Worm (Caenorhabditis elegans) whole organism, mixed stage, embryonic: ENCODE results near the gene rde-11.

Source experiments
- M03D4.4 ChIP-seq: sonication (generic microtip); optimal IDR thresholded peaks from 2 replicates; lab custom pipeline; 2017; ENCODE audit warnings: mild to moderate bottlenecking, missing genetic modification characterization, missing compliant biosample characterization
- bed-3 ChIP-seq: fragments of 200-800 bp; sonication (Bioruptor generic); optimal IDR thresholded peaks from 3 replicates; lab custom pipeline; 2018; ENCODE audit warnings: mild to moderate bottlenecking, missing genetic modification characterization, moderate library complexity, missing compliant biosample characterization
- blmp-1 ChIP-seq: fragments of 150-350 bp; optimal IDR thresholded peaks from 2 replicates; lab custom pipeline; 2014; ENCODE audit warnings: missing biosample characterization, missing genetic modification characterization
- ceh-39 ChIP-seq: fragments of 150-350 bp; optimal IDR thresholded peaks from 2 replicates; lab custom pipeline; 2014; ENCODE audit warnings: missing biosample characterization, missing genetic modification characterization
- ceh-43 ChIP-seq: fragments of 200-800 bp; sonication (Bioruptor generic); optimal IDR thresholded peaks from 2 replicates; lab custom pipeline; 2018; ENCODE audit warnings: mild to moderate bottlenecking, missing genetic modification characterization, moderate library complexity, missing compliant biosample characterization
- ceh-83 ChIP-seq: fragments of 200-800 bp; sonication (Bioruptor generic); optimal IDR thresholded peaks from 2 replicates; lab custom pipeline; 2018; ENCODE audit warnings: mild to moderate bottlenecking, missing genetic modification characterization, missing compliant biosample characterization
- ces-1 ChIP-seq: fragments of 150-350 bp; optimal IDR thresholded peaks from 2 replicates; lab custom pipeline; 2014; ENCODE audit warnings: missing biosample characterization, missing genetic modification reagents, missing genetic modification characterization
- cnd-1 ChIP-seq: fragments of 200-800 bp; sonication (Bioruptor generic); optimal IDR thresholded peaks from 2 replicates; lab custom pipeline; 2018; ENCODE audit warnings: mild to moderate bottlenecking, missing genetic modification characterization, missing compliant biosample characterization
- drap-1 ChIP-seq: fragments of 200-800 bp; sonication (Bioruptor generic); optimal IDR thresholded peaks from 3 replicates; lab custom pipeline; 2018; ENCODE audit warnings: mild to moderate bottlenecking, missing genetic modification characterization, missing compliant biosample characterization
- elt-1 ChIP-seq: sonication (generic microtip); optimal IDR thresholded peaks from 2 replicates; lab custom pipeline; 2017; ENCODE audit warnings: missing genetic modification characterization, mild to moderate bottlenecking, missing compliant biosample characterization, antibody characterized with exemption, moderate library complexity, borderline replicate concordance; ENCODE audit not compliant: insufficient read depth
- elt-3 ChIP-seq: fragments of 150-350 bp; optimal IDR thresholded peaks from 2 replicates; lab custom pipeline; 2014; ENCODE audit warnings: missing biosample characterization, missing genetic modification characterization
- flh-1 ChIP-seq: fragments of 200-800 bp; sonication (Bioruptor generic); optimal IDR thresholded peaks from 2 replicates; lab custom pipeline; 2018; ENCODE audit warnings: mild to moderate bottlenecking, missing genetic modification characterization, moderate library complexity, missing compliant biosample characterization
- ham-2 ChIP-seq: fragments of 200-800 bp; sonication (Bioruptor generic); optimal IDR thresholded peaks from 2 replicates; lab custom pipeline; 2018; ENCODE audit warnings: mild to moderate bottlenecking, missing genetic modification characterization, missing compliant biosample characterization
- hlh-1 ChIP-seq: fragments of 150-350 bp; optimal IDR thresholded peaks from 2 replicates; lab custom pipeline; 2014; ENCODE audit warnings: missing biosample characterization, missing genetic modification reagents, missing genetic modification characterization
- lin-13 ChIP-seq: fragments of 150-350 bp; optimal IDR thresholded peaks from 2 replicates; lab custom pipeline; 2014; ENCODE audit warnings: missing biosample characterization, missing genetic modification characterization
- lsy-2 ChIP-seq: fragments of 150-350 bp; optimal IDR thresholded peaks from 2 replicates; lab custom pipeline; 2014; ENCODE audit warnings: missing biosample characterization, missing genetic modification characterization
- mab-5 ChIP-seq: fragments of 150-350 bp; optimal IDR thresholded peaks from 2 replicates; lab custom pipeline; 2014; ENCODE audit warnings: missing biosample characterization, missing genetic modification characterization
- mep-1 ChIP-seq: fragments of 150-350 bp; optimal IDR thresholded peaks from 2 replicates; lab custom pipeline; 2017; ENCODE audit warnings: missing biosample characterization, missing genetic modification reagents, missing genetic modification characterization, inconsistent platforms
- nhr-12 ChIP-seq: fragments of 150-350 bp; optimal IDR thresholded peaks from 2 replicates; lab custom pipeline; 2014; ENCODE audit warnings: missing biosample characterization, missing genetic modification characterization
- nhr-2 ChIP-seq: fragments of 150-350 bp; optimal IDR thresholded peaks from 2 replicates; lab custom pipeline; 2014; ENCODE audit warnings: missing biosample characterization, missing genetic modification characterization
- nhr-237 ChIP-seq: fragments of 150-350 bp; optimal IDR thresholded peaks from 2 replicates; lab custom pipeline; 2014; ENCODE audit warnings: missing biosample characterization, missing genetic modification characterization
- nhr-28 ChIP-seq: fragments of 150-350 bp; optimal IDR thresholded peaks from 2 replicates; lab custom pipeline; 2014; ENCODE audit warnings: missing biosample characterization, missing genetic modification characterization
- nhr-76 ChIP-seq: sonication (generic microtip); optimal IDR thresholded peaks from 2 replicates; lab custom pipeline; 2017; ENCODE audit warnings: missing biosample characterization, missing genetic modification characterization
- pha-4 ChIP-seq: fragments of 150-350 bp; optimal IDR thresholded peaks from 2 replicates; lab custom pipeline; 2018; ENCODE audit warnings: missing biosample characterization, missing genetic modification reagents, missing genetic modification characterization
- sem-2 ChIP-seq: fragments of 200-800 bp; sonication (Bioruptor generic); optimal IDR thresholded peaks from 2 replicates; lab custom pipeline; 2018; ENCODE audit warnings: mild to moderate bottlenecking, missing genetic modification characterization, missing compliant biosample characterization
- snpc-4 ChIP-seq: fragments of 150-350 bp; optimal IDR thresholded peaks from 2 replicates; lab custom pipeline; 2014; ENCODE audit warnings: missing biosample characterization, missing genetic modification characterization
- sptf-1 ChIP-seq: sonication (generic microtip); optimal IDR thresholded peaks from 2 replicates; lab custom pipeline; 2017; ENCODE audit warnings: mild to moderate bottlenecking, missing genetic modification characterization, moderate library complexity, missing compliant biosample characterization
- tbx-8 ChIP-seq: fragments of 200-800 bp; sonication (Bioruptor generic); optimal IDR thresholded peaks from 2 replicates; lab custom pipeline; 2018; ENCODE audit warnings: mild to moderate bottlenecking, missing genetic modification characterization, moderate library complexity, missing compliant biosample characterization
- unc-120 ChIP-seq: sonication (generic microtip); optimal IDR thresholded peaks from 2 replicates; lab custom pipeline; 2017; ENCODE audit warnings: missing genetic modification characterization, missing compliant biosample characterization; ENCODE audit not compliant: poor library complexity, severe bottlenecking
- unc-39 ChIP-seq: fragments of 150-350 bp; optimal IDR thresholded peaks from 2 replicates; lab custom pipeline; 2014; ENCODE audit warnings: missing biosample characterization, missing genetic modification characterization
- unc-62 ChIP-seq: fragments of 150-350 bp; optimal IDR thresholded peaks from 2 replicates; lab custom pipeline; 2014; ENCODE audit warnings: missing biosample characterization, missing genetic modification reagents, missing genetic modification characterization
- ztf-11 ChIP-seq: fragments of 150-350 bp; optimal IDR thresholded peaks from 2 replicates; lab custom pipeline; 2014; ENCODE audit warnings: missing biosample characterization, missing genetic modification characterization

The rde-11 gene

ce11 chrIV:13118794-13119193 lies 13.8 kb downstream of the rde-11 start, which contains the start of gene unc-30:
Gene unc-30, plus strand, starts transcription at chrIV:13118977.
- TF ChIP-seq elt-3 (tag; lab: Kevin White, UChicago), result no peak
- peak; percentile 58 for TF ChIP-seq lsy-2 (tag; lab: Kevin White, UChicago)
- TF ChIP-seq, all 35 proteins: peak for 1

- TF ChIP-seq snpc-4 (no peak), ceh-43 (GFP tag; lab: Kevin White, UChicago) (no peak), flh-1 (GFP tag; lab: Kevin White, UChicago) (no peak), tbx-8 (GFP tag; lab: Kevin White, UChicago) (no peak), mep-1 (tag; lab: Kevin White, UChicago) (no peak), lsy-2 (tag; lab: Kevin White, UChicago) (no peak), sptf-1 (tag; lab: Kevin White, UChicago) (no peak), cnd-1 (tag; lab: Kevin White, UChicago) (peak; percentile 57), ham-2 (GFP tag; lab: Kevin White, UChicago) (no peak), ces-1 (GFP tag; lab: Kevin White, UChicago) (peak; percentile 67), drap-1 (no peak)
Measured at ce11 chrIV:13121396-13121795, 16.4 kb downstream of the rde-11 start.

ce11 chrIV:13125999-13126398 lies 21.0 kb downstream of the rde-11 start:
- peak; percentile 92 for TF ChIP-seq hlh-1
- TF ChIP-seq unc-62 (GFP tag; lab: Kevin White, UChicago), result peak; percentile 17
- TF ChIP-seq unc-39, result no peak
- TF ChIP-seq, all 35 proteins: peak for 2

- peak; percentile 55 for TF ChIP-seq ces-1 (GFP tag; lab: Kevin White, UChicago)
- TF ChIP-seq cnd-1 (tag; lab: Kevin White, UChicago), result no peak
Measured at ce11 chrIV:13127720-13128119, 22.7 kb downstream of the rde-11 start.

- TF ChIP-seq sem-2 (GFP tag; lab: Kevin White, UChicago) (no peak), bed-3 (GFP tag; lab: Kevin White, UChicago) (no peak), elt-3 (tag; lab: Kevin White, UChicago) (no peak), ceh-39 (tag; lab: Kevin White, UChicago) (no peak), pha-4 (no peak), tbx-8 (GFP tag; lab: Kevin White, UChicago) (no peak), mep-1 (tag; lab: Kevin White, UChicago) (no peak), unc-39 (no peak), ces-1 (GFP tag; lab: Kevin White, UChicago) (no peak), lsy-2 (tag; lab: Kevin White, UChicago) (no peak)
- TF ChIP-seq, all 35 proteins: peak for 0
Measured at ce11 chrIV:13142254-13142653, 37.3 kb downstream of the rde-11 start, which contains the start of gene spe-43. Gene spe-43, minus strand, starts transcription at chrIV:13142354.

ce11 chrIV:13149276-13149675 lies 44.3 kb downstream of the rde-11 start, which contains the start of gene nlp-79:
Gene nlp-79, plus strand, starts transcription at chrIV:13149576.
- TF ChIP-seq lsy-2 (tag; lab: Kevin White, UChicago) (no peak), sptf-1 (tag; lab: Kevin White, UChicago) (no peak), tbx-8 (GFP tag; lab: Kevin White, UChicago) (no peak), nhr-2 (tag; lab: Kevin White, UChicago) (no peak), lin-13 (no peak), nhr-76 (tag; lab: Kevin White, UChicago) (no peak), M03D4.4 (no peak), snpc-4 (no peak), nhr-28 (tag; lab: Kevin White, UChicago) (no peak), pha-4 (no peak), unc-39 (no peak), ceh-43 (GFP tag; lab: Kevin White, UChicago) (no peak)
- TF ChIP-seq, all 35 proteins: peak for 0

ce11 chrIV:13154391-13155283 lies 49.6 kb downstream of the rde-11 start, which contains the start of the genes crld-1 and msh-5:
Gene crld-1, minus strand, starts transcription at chrIV:13154441.
Gene msh-5, plus strand, starts transcription at chrIV:13155233.
- no peak for TF ChIP-seq ceh-83 (GFP tag; lab: Kevin White, UChicago)
- TF ChIP-seq lin-13, result no peak
- no peak for TF ChIP-seq unc-120 (tag; lab: Kevin White, UChicago)
- no peak for TF ChIP-seq M03D4.4
- TF ChIP-seq nhr-12 (tag; lab: Kevin White, UChicago), result no peak
- TF ChIP-seq ces-1 (GFP tag; lab: Kevin White, UChicago), result no peak
- TF ChIP-seq mab-5 (tag; lab: Kevin White, UChicago), result no peak
- no peak for TF ChIP-seq tbx-8 (GFP tag; lab: Kevin White, UChicago)
- TF ChIP-seq ztf-11, result no peak
- TF ChIP-seq unc-62 (GFP tag; lab: Kevin White, UChicago), result no peak
- TF ChIP-seq drap-1, result no peak
- no peak for TF ChIP-seq unc-39
- no peak for TF ChIP-seq blmp-1 (tag; lab: Kevin White, UChicago)
- no peak for TF ChIP-seq elt-1
- TF ChIP-seq nhr-237 (tag; lab: Kevin White, UChicago), result no peak
